Fruit fly (Drosophila melanogaster) whole organism, embryonic: ENCODE results near the gene Sec20.

Experiments
- CG14014 ChIP-seq: fragments of 200-800 bp; sonication (Bioruptor generic); IDR thresholded peaks from 2 replicates; pipeline ENCODE4 v1.3.6; 2022; ENCODE audit warnings: missing biosample characterization, missing genetic modification characterization
- CG4360 ChIP-seq: fragments of 200-800 bp; sonication (Bioruptor generic); IDR thresholded peaks from 2 replicates; pipeline ENCODE4 v1.3.6; 2022; ENCODE audit warnings: missing biosample characterization, missing genetic modification characterization
- br ChIP-seq: fragments of >200 bp; optimal IDR thresholded peaks from 2 replicates; lab custom pipeline; 2017
- dmrt11E ChIP-seq: fragments of 200-800 bp; sonication (Bioruptor generic); optimal IDR thresholded peaks from 3 replicates; lab custom pipeline; 2018; ENCODE audit warnings: missing biosample characterization, mild to moderate bottlenecking, missing genetic modification characterization, moderate library complexity
- esg ChIP-seq: fragments of 200-800 bp; sonication (Bioruptor generic); conservative IDR thresholded peaks from 2 replicates; pipeline ENCODE4 v1.3.6; 2022; ENCODE audit warnings: missing biosample characterization, missing genetic modification characterization

DNA sequence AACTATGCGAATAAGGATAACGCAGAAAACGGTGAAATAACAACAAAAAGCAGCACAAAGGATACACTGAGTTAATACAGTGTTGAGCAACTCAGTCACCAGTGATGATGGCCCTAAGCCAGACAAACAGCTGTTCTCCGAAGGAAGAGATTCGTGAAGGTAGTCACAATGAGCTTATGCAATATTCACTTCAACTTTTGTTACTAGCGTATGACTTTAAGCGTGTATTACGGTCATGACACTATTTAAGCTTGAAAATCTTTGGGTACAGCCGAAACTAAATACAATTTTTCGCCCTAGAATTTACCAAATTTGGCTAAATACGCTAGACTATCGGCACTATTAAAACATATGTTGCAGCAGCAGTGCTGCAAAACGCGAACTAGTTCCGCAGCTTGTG is 31.9 kb upstream of the Sec20 start, which contains the start of the genes disp and ECSIT:
- TF ChIP-seq br (lab: Kevin White, UChicago), result no peak
- peak; percentile 38 for TF ChIP-seq dmrt11E (tag; lab: Kevin White, UChicago)
- peak; percentile 67 for TF ChIP-seq CG4360 (GFP tag; lab: Robert Waterston, UW)
- TF ChIP-seq esg (GFP tag; lab: Robert Waterston, UW), result no peak
- no peak for TF ChIP-seq CG14014 (GFP tag; lab: Robert Waterston, UW)
